Worm (Caenorhabditis elegans) whole organism, L4/young adult: Measurements from ENCODE around the gene clec-169.

Source experiments
- W03F9.2 ChIP-seq: fragments of 150-350 bp; optimal IDR thresholded peaks from 2 replicates; lab custom pipeline; 2014; ENCODE audit warnings: missing biosample characterization, missing genetic modification characterization
- dao-5 ChIP-seq: sonication (generic microtip); optimal IDR thresholded peaks from 2 replicates; lab custom pipeline; 2016; ENCODE audit warnings: missing genotype, missing genetic modification characterization, moderate library complexity, missing compliant biosample characterization
- him-1 ChIP-seq: sonication (generic microtip); optimal IDR thresholded peaks from 2 replicates; lab custom pipeline; 2016; ENCODE audit warnings: missing genotype, missing genetic modification reagents, missing genetic modification characterization, missing compliant biosample characterization

Gene clec-169

ce11 chrIV:1274583-1274982 is 13.5 kb downstream of the clec-169 start, which contains the start of gene C09E9.1:
C09E9.1 (plus strand) TSS chrIV:1274868.
- TF ChIP-seq him-1 (no peak), W03F9.2 (peak; percentile 32)

- TF ChIP-seq W03F9.2 (no peak), dao-5 (tag; lab: Kevin White, UChicago) (no peak), him-1 (no peak)
Observed at ce11 chrIV:1275910-1276309, 14.8 kb downstream of the clec-169 start.

- TF ChIP-seq W03F9.2 = no peak
Observed at ce11 chrIV:1277067-1277466, 15.9 kb downstream of the clec-169 start.

- no peak for TF ChIP-seq W03F9.2
- TF ChIP-seq him-1 = no peak
- TF ChIP-seq dao-5 (tag; lab: Kevin White, UChicago) = no peak
Observed at ce11 chrIV:1278945-1279344, 17.8 kb downstream of the clec-169 start.

- no peak for TF ChIP-seq him-1
- no peak for TF ChIP-seq dao-5 (tag; lab: Kevin White, UChicago)
- TF ChIP-seq W03F9.2 = no peak
Observed at ce11 chrIV:1284877-1285276, 23.8 kb downstream of the clec-169 start.

ce11 chrIV:1286549-1286948 is 25.4 kb downstream of the clec-169 start:
- TF ChIP-seq W03F9.2 = no peak
- no peak for TF ChIP-seq him-1
- TF ChIP-seq dao-5 (tag; lab: Kevin White, UChicago) = no peak

- TF ChIP-seq dao-5 (tag; lab: Kevin White, UChicago) (no peak), W03F9.2 (no peak), him-1 (no peak)
Observed at ce11 chrIV:1289327-1289726, 28.2 kb downstream of the clec-169 start, which contains the start of gene plst-1. plst-1 (plus strand) TSS chrIV:1289627.

- no peak for TF ChIP-seq dao-5 (tag; lab: Kevin White, UChicago)
Observed at ce11 chrIV:1298984-1299383, 37.9 kb downstream of the clec-169 start.

- no peak for TF ChIP-seq W03F9.2
- no peak for TF ChIP-seq him-1
- TF ChIP-seq dao-5 (tag; lab: Kevin White, UChicago) = no peak
Observed at ce11 chrIV:1309600-1310207, 48.6 kb downstream of the clec-169 start, which contains the start of the genes ddx-46 and F53H1.4. ddx-46 (minus strand) TSS chrIV:1309650. F53H1.4 (plus strand) TSS chrIV:1310166.

ce11 chrIV:1310337-1310736 is 49.2 kb downstream of the clec-169 start:
- TF ChIP-seq W03F9.2 (no peak), him-1 (no peak), dao-5 (tag; lab: Kevin White, UChicago) (no peak)
